Worm (Caenorhabditis elegans): Measurements from ENCODE around the gene hip-1.

DNA sequence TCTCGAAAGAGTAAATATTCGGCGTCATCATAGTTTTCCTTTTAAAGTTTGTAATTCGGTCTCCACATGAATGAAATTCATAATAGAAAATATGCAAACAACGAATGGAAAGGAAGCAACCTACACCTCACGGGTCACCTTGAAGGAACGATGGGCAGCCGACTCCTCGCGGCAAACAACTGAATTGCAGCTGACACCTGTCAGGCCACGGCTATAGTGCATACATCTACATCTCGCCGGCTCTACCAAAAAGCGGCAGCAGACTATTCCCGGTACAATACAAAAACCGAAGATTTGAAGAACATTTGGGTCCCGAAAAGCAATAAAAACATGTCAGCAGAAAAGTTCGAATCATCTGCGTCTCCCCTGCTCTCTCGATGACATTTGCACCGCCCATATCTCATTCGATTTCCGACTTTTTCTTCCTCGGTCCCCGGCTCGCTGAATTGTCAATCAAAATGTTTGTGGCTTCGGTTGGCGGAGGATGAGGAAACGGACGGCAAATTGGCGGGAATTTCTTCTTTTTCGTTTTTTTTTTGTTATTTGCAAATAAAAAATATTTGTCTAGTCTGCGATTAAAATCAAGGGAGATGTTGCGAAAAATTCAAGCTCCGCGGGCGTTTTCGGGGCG, 13.6 kb upstream of the hip-1 start:
- TF ChIP-seq ama-1 (optimal IDR thresholded peaks at IDR 0.05) (no peak), ces-1 (GFP tag; optimal IDR thresholded peaks at IDR 0.05) (no peak), tbx-2 (tag; optimal IDR thresholded peaks at IDR 0.05) (peak; percentile 12), nhr-90 (tag; optimal IDR thresholded peaks at IDR 0.05; ENCODE audit: poor library complexity) (no peak), F16B12.6 (tag; optimal IDR thresholded peaks at IDR 0.05) (no peak), ceh-82 (tag; optimal IDR thresholded peaks at IDR 0.05) (peak in 2 of 3 experiments; percentile 27 to 54), jun-1 (tag; optimal IDR thresholded peaks at IDR 0.05) (no peak), pqm-1 (tag; optimal IDR thresholded peaks at IDR 0.05) (no peak)

All from whole organism, L1 larva.